Fruit fly (Drosophila melanogaster) whole organism, embryonic: ENCODE results near the gene Vago.

Source experiments
- Abd-B ChIP-seq: fragments of 200-800 bp; sonication (Bioruptor generic); optimal IDR thresholded peaks from 2 replicates; lab custom pipeline; 2018; ENCODE audit warnings: missing biosample characterization, mild to moderate bottlenecking, missing genetic modification characterization, moderate library complexity
- Aef1 ChIP-seq: fragments of 200-800 bp; sonication (Bioruptor generic); IDR thresholded peaks from 3 replicates; pipeline ENCODE4 v1.3.6; 2022; ENCODE audit warnings: missing biosample characterization, missing genetic modification characterization
- CG10654 ChIP-seq: fragments of 200-800 bp; sonication (Bioruptor generic); optimal IDR thresholded peaks from 2 replicates; lab custom pipeline; 2016; ENCODE audit warnings: missing biosample characterization, missing genetic modification characterization
- CG11456 ChIP-seq: fragments of 200-800 bp; sonication (Bioruptor generic); IDR thresholded peaks from 3 replicates; pipeline ENCODE4 v1.3.6; 2022; ENCODE audit warnings: missing biosample characterization, missing genetic modification characterization
- CG11723 ChIP-seq: fragments of 200-800 bp; sonication (Bioruptor generic); optimal IDR thresholded peaks from 2 replicates; lab custom pipeline; 2017; ENCODE audit warnings: missing biosample characterization, mild to moderate bottlenecking, missing genetic modification characterization
- CG12391 ChIP-seq: fragments of 200-800 bp; sonication (Bioruptor generic); optimal IDR thresholded peaks from 3 replicates; lab custom pipeline; 2018; ENCODE audit warnings: missing biosample characterization, mild to moderate bottlenecking, missing genetic modification characterization, moderate library complexity
- CG14014 ChIP-seq: fragments of 200-800 bp; sonication (Bioruptor generic); IDR thresholded peaks from 2 replicates; pipeline ENCODE4 v1.3.6; 2022; ENCODE audit warnings: missing biosample characterization, missing genetic modification characterization
- CG16779 ChIP-seq: fragments of 200-800 bp; sonication (Bioruptor generic); IDR thresholded peaks from 2 replicates; pipeline ENCODE4 v1.3.6; 2022; ENCODE audit warnings: missing biosample characterization, missing genetic modification characterization
- CG16813 ChIP-seq: fragments of 200-800 bp; sonication (Bioruptor generic); IDR thresholded peaks from 3 replicates; pipeline ENCODE4 v1.3.6; 2022; ENCODE audit warnings: missing biosample characterization, missing genetic modification characterization; ENCODE audit not compliant: partially characterized antibody
- CG17186 ChIP-seq: fragments of 200-800 bp; sonication (Bioruptor generic); optimal IDR thresholded peaks from 3 replicates; lab custom pipeline; 2017; ENCODE audit warnings: missing biosample characterization, missing genetic modification reagents, missing genetic modification characterization
- CG17328 ChIP-seq: fragments of 200-800 bp; sonication (Bioruptor generic); IDR thresholded peaks from 2 replicates; pipeline ENCODE4 v1.3.6; 2022; ENCODE audit warnings: missing biosample characterization, missing genetic modification characterization
- CG17612 ChIP-seq: fragments of 200-800 bp; sonication (Bioruptor generic); IDR thresholded peaks from 2 replicates; pipeline ENCODE4 v1.3.6; 2022; ENCODE audit warnings: missing biosample characterization, missing genetic modification characterization
- CG17802 ChIP-seq: fragments of 200-800 bp; sonication (Bioruptor generic); optimal IDR thresholded peaks from 2 replicates; lab custom pipeline; 2018; ENCODE audit warnings: missing biosample characterization, mild to moderate bottlenecking, missing genetic modification characterization, moderate library complexity
- CG18599 ChIP-seq: fragments of 200-800 bp; sonication (Bioruptor generic); optimal IDR thresholded peaks from 3 replicates; lab custom pipeline; 2017; ENCODE audit warnings: missing biosample characterization, missing genetic modification characterization, mild to moderate bottlenecking, moderate library complexity, missing genetic modification reagents
- CG2199 ChIP-seq: fragments of 200-800 bp; sonication (Bioruptor generic); IDR thresholded peaks from 3 replicates; pipeline ENCODE4 v1.3.6; 2022; ENCODE audit warnings: missing biosample characterization, missing genetic modification characterization
- CG30403 ChIP-seq: fragments of 200-800 bp; sonication (Bioruptor generic); optimal IDR thresholded peaks from 3 replicates; lab custom pipeline; 2016; ENCODE audit warnings: missing biosample characterization, missing genetic modification characterization
- CG31388 ChIP-seq: fragments of 200-800 bp; sonication (Bioruptor generic); optimal IDR thresholded peaks from 2 replicates; lab custom pipeline; 2016; ENCODE audit warnings: missing biosample characterization, missing genetic modification characterization
- CG42726 ChIP-seq: fragments of 200-800 bp; sonication (Bioruptor generic); IDR thresholded peaks from 2 replicates; pipeline ENCODE4 v1.3.6; 2022; ENCODE audit warnings: missing biosample characterization, missing genetic modification characterization; ENCODE audit not compliant: partially characterized antibody
- CG5245 ChIP-seq: fragments of 200-800 bp; sonication (Bioruptor generic); optimal IDR thresholded peaks from 3 replicates; lab custom pipeline; 2016; ENCODE audit warnings: missing biosample characterization, missing genetic modification characterization
- CG6654 ChIP-seq: fragments of 200-800 bp; sonication (Bioruptor generic); optimal IDR thresholded peaks from 2 replicates; lab custom pipeline; 2017; ENCODE audit warnings: missing biosample characterization, mild to moderate bottlenecking, missing genetic modification characterization
- CG7271 ChIP-seq: fragments of 200-800 bp; sonication (Bioruptor generic); optimal IDR thresholded peaks from 2 replicates; lab custom pipeline; 2018; ENCODE audit warnings: missing biosample characterization, mild to moderate bottlenecking, missing genetic modification characterization, moderate library complexity
- CG8281 ChIP-seq: fragments of 200-800 bp; sonication (Bioruptor generic); optimal IDR thresholded peaks from 2 replicates; lab custom pipeline; 2018; ENCODE audit warnings: missing biosample characterization, mild to moderate bottlenecking, missing genetic modification characterization, moderate library complexity
- CG9609 ChIP-seq: fragments of 200-800 bp; sonication (Bioruptor generic); optimal IDR thresholded peaks from 3 replicates; lab custom pipeline; 2016; ENCODE audit warnings: missing biosample characterization, missing genetic modification characterization
- D19A ChIP-seq: fragments of 200-800 bp; optimal IDR thresholded peaks from 3 replicates; lab custom pipeline; 2019; ENCODE audit warnings: missing biosample characterization, mild to moderate bottlenecking, missing genetic modification characterization, moderate library complexity
- Dek ChIP-seq: fragments of 200-800 bp; sonication (Bioruptor generic); optimal IDR thresholded peaks from 3 replicates; lab custom pipeline; 2019; ENCODE audit warnings: missing biosample characterization, mild to moderate bottlenecking, missing genetic modification characterization, moderate library complexity
- Gug ChIP-seq: fragments of 200-800 bp; sonication (Bioruptor generic); IDR thresholded peaks from 4 replicates; pipeline ENCODE4 v1.3.6; 2022; ENCODE audit warnings: missing biosample characterization, missing genetic modification characterization
- HHEX ChIP-seq: fragments of 200-800 bp; sonication (Bioruptor generic); optimal IDR thresholded peaks from 3 replicates; lab custom pipeline; 2017; ENCODE audit warnings: missing biosample characterization, mild to moderate bottlenecking, missing genetic modification characterization, missing genetic modification reagents
- HmgD ChIP-seq: fragments of 200-800 bp; sonication (Bioruptor generic); optimal IDR thresholded peaks from 3 replicates; lab custom pipeline; 2016; ENCODE audit warnings: missing biosample characterization, missing genetic modification characterization
- Hmx ChIP-seq: fragments of 200-800 bp; sonication (Bioruptor generic); optimal IDR thresholded peaks from 2 replicates; lab custom pipeline; 2016; ENCODE audit warnings: missing biosample characterization, missing genetic modification characterization
- Lim3 ChIP-seq: fragments of 200-800 bp; sonication (Bioruptor generic); IDR thresholded peaks from 2 replicates; pipeline ENCODE4 v1.3.6; 2022; ENCODE audit warnings: missing biosample characterization, missing genetic modification characterization
- NFAT ChIP-seq: fragments of 200-800 bp; sonication (Bioruptor generic); IDR thresholded peaks from 2 replicates; pipeline ENCODE4 v1.3.6; 2022; ENCODE audit warnings: missing biosample characterization, missing genetic modification characterization
- NfI ChIP-seq: fragments of 200-800 bp; sonication (Bioruptor generic); optimal IDR thresholded peaks from 3 replicates; lab custom pipeline; 2018; ENCODE audit warnings: missing biosample characterization, mild to moderate bottlenecking, missing genetic modification characterization, moderate library complexity
- Sin3A ChIP-seq: fragments of >200 bp; optimal IDR thresholded peaks from 2 replicates; lab custom pipeline; 2018
- bbx ChIP-seq: fragments of 200-800 bp; sonication (Bioruptor generic); IDR thresholded peaks from 2 replicates; pipeline ENCODE4 v1.3.6; 2022; ENCODE audit warnings: missing biosample characterization, missing genetic modification characterization; ENCODE audit not compliant: partially characterized antibody
- bigmax ChIP-seq: fragments of 200-800 bp; sonication (Bioruptor generic); optimal IDR thresholded peaks from 2 replicates; lab custom pipeline; 2018; ENCODE audit warnings: missing biosample characterization, mild to moderate bottlenecking, missing genetic modification characterization
- cad ChIP-seq: fragments of >200 bp; optimal IDR thresholded peaks from 2 replicates; lab custom pipeline; 2017; ENCODE audit warnings: missing biosample characterization, missing genetic modification characterization
- chif ChIP-seq, 2 experiments: fragments of 200-800 bp; sonication (Bioruptor generic); optimal IDR thresholded peaks; 3 replicates each; lab custom pipeline; 2016; ENCODE audit warnings: missing biosample characterization in 2 of 2, missing genetic modification characterization in 2 of 2
- crol ChIP-seq: fragments of 200-800 bp; sonication (Bioruptor generic); IDR thresholded peaks from 2 replicates; pipeline ENCODE4 v1.3.6; 2022; ENCODE audit warnings: missing biosample characterization, missing genetic modification characterization
- dati ChIP-seq: fragments of 200-800 bp; sonication (Bioruptor generic); IDR thresholded peaks from 2 replicates; pipeline ENCODE4 v1.3.6; 2022; ENCODE audit warnings: missing biosample characterization, missing genetic modification characterization
- en ChIP-seq: fragments of 200-800 bp; sonication (Bioruptor generic); optimal IDR thresholded peaks from 2 replicates; lab custom pipeline; 2016; ENCODE audit warnings: missing biosample characterization, missing genetic modification characterization
- grau ChIP-seq: fragments of 200-800 bp; optimal IDR thresholded peaks from 3 replicates; lab custom pipeline; 2019; ENCODE audit warnings: missing biosample characterization, mild to moderate bottlenecking, missing genetic modification characterization, moderate library complexity
- gt ChIP-seq: fragments of 200-800 bp; sonication (Bioruptor generic); IDR thresholded peaks from 2 replicates; pipeline ENCODE4 v1.3.6; 2022; ENCODE audit warnings: missing biosample characterization, missing genetic modification characterization
- luna ChIP-seq: fragments of 200-800 bp; sonication (Bioruptor generic); optimal IDR thresholded peaks from 2 replicates; lab custom pipeline; 2016; ENCODE audit warnings: missing biosample characterization, missing genetic modification characterization
- nmo ChIP-seq: fragments of 200-800 bp; sonication (Bioruptor generic); optimal IDR thresholded peaks from 2 replicates; lab custom pipeline; 2018; ENCODE audit warnings: missing biosample characterization, mild to moderate bottlenecking, missing genetic modification characterization, moderate library complexity
- row ChIP-seq: fragments of 200-800 bp; sonication (Bioruptor generic); IDR thresholded peaks from 3 replicates; pipeline ENCODE4 v1.3.6; 2022; ENCODE audit warnings: missing biosample characterization, missing genetic modification characterization
- slp2 ChIP-seq: fragments of 200-800 bp; sonication (Bioruptor generic); optimal IDR thresholded peaks from 2 replicates; lab custom pipeline; 2016; ENCODE audit warnings: missing biosample characterization, missing genetic modification characterization
- sna ChIP-seq: fragments of 200-800 bp; sonication (Bioruptor generic); IDR thresholded peaks from 2 replicates; pipeline ENCODE4 v1.3.6; 2022; ENCODE audit warnings: missing biosample characterization, missing genetic modification characterization; ENCODE audit not compliant: partially characterized antibody
- so ChIP-seq: fragments of 200-800 bp; sonication (Bioruptor generic); IDR thresholded peaks from 3 replicates; pipeline ENCODE4 v1.3.6; 2022; ENCODE audit warnings: missing biosample characterization, missing genetic modification characterization
- tin ChIP-seq: fragments of 200-800 bp; sonication (Bioruptor generic); optimal IDR thresholded peaks from 3 replicates; lab custom pipeline; 2016; ENCODE audit warnings: missing biosample characterization, missing genetic modification characterization
- wek ChIP-seq: fragments of 200-800 bp; sonication (Bioruptor generic); optimal IDR thresholded peaks from 3 replicates; lab custom pipeline; 2018; ENCODE audit warnings: missing biosample characterization, mild to moderate bottlenecking, missing genetic modification characterization, moderate library complexity
- zf30C ChIP-seq: fragments of 200-800 bp; sonication (Bioruptor generic); optimal IDR thresholded peaks from 3 replicates; lab custom pipeline; 2018; ENCODE audit warnings: missing biosample characterization, mild to moderate bottlenecking, missing genetic modification characterization

The Vago gene

DNA sequence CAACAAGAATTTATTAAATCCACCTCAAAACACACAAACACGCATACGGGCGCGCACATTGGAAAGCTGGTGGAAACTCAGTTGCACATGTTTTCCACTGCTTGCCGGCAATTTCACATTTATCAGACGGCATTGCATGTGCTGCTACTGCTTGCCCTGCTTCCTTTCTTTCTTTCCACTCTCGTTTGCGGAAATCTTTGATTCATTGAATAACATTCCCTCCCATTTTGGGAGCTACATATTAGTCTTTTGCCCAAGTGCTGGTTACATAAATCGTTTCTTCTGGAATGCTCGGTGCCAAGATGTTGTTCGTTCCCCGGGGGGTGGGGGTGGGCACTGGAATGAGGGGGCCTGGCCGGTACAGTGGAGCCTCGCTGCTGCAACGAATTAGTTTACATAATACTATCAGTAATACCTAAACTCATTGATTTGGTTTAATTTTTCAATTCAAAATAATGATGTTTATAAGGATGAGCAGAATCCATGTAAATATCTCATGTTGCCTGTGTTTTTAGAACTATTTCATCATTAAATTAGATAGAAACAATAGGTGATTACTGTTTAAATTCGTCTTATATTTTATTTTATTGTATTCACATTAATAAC, 19.9 kb downstream of the Vago start (continued):
- TF ChIP-seq sna (GFP tag; lab: Robert Waterston, UW): no peak
- no peak for TF ChIP-seq CG16779 (GFP tag; lab: Robert Waterston, UW)
- 0 out of 3 replicates have a peak, but pooled peaks have one; percentile 23 for TF ChIP-seq CG11456 (GFP tag; lab: Robert Waterston, UW)
- no peak for TF ChIP-seq so (GFP tag; lab: Robert Waterston, UW)
- peak; percentile 52 for TF ChIP-seq row
- no peak for TF ChIP-seq wek (GFP tag; lab: Kevin White, UChicago)
- TF ChIP-seq CG14014 (GFP tag; lab: Robert Waterston, UW): peak; percentile 19; the same call in 1 of the 2 replicates
- TF ChIP-seq HmgD (GFP tag; lab: Kevin White, UChicago): no peak
- no peak for TF ChIP-seq CG17186 (GFP tag; lab: Kevin White, UChicago)
- TF ChIP-seq nmo (GFP tag; lab: Kevin White, UChicago): no peak
- TF ChIP-seq luna (GFP tag; lab: Kevin White, UChicago): no peak
- TF ChIP-seq Gug (GFP tag; lab: Robert Waterston, UW): peak; percentile 12; the same call in 1 of the 4 replicates
- TF ChIP-seq chif (GFP tag; optimal IDR thresholded peaks at IDR 0.05; lab: Kevin White, UChicago): no peak
- no peak for TF ChIP-seq dati
- no peak for TF ChIP-seq bbx (GFP tag; lab: Robert Waterston, UW)
- peak; percentile 48 for TF ChIP-seq CG30403 (GFP tag; lab: Kevin White, UChicago)
- peak; percentile 23 for TF ChIP-seq CG12391 (tag; lab: Kevin White, UChicago)
- 0 out of 2 replicates have a peak, but pooled peaks have one; percentile 16 for TF ChIP-seq crol (GFP tag; lab: Robert Waterston, UW)
- no peak for TF ChIP-seq NfI
- TF ChIP-seq CG8281 (tag; lab: Kevin White, UChicago): no peak
- TF ChIP-seq tin (GFP tag; lab: Kevin White, UChicago): peak; percentile 12
- TF ChIP-seq en: no peak
- TF ChIP-seq CG5245 (GFP tag; lab: Kevin White, UChicago): no peak
- no peak for TF ChIP-seq slp2 (GFP tag; lab: Kevin White, UChicago)
- TF ChIP-seq NFAT: peak; percentile 29; the same call in 1 of the 2 replicates
- peak; percentile 92 for TF ChIP-seq grau (tag; lab: Kevin White, UChicago)
- no peak for TF ChIP-seq CG17802
- no peak for TF ChIP-seq CG6654 (GFP tag; lab: Kevin White, UChicago)
- TF ChIP-seq Lim3 (GFP tag; lab: Robert Waterston, UW): no peak
- TF ChIP-seq Dek: no peak
- 0 out of 2 replicates have a peak, but pooled peaks have one; percentile 36 for TF ChIP-seq CG42726 (GFP tag; lab: Robert Waterston, UW)
- no peak for TF ChIP-seq cad (GFP tag; lab: Kevin White, UChicago)
- no peak for TF ChIP-seq Sin3A
- TF ChIP-seq CG17328 (GFP tag; lab: Robert Waterston, UW): 0 out of 2 replicates have a peak, but pooled peaks have one; percentile 12
- TF ChIP-seq CG7271 (tag; lab: Kevin White, UChicago): no peak
- TF ChIP-seq CG16813: no peak
- no peak for TF ChIP-seq Aef1 (GFP tag; lab: Robert Waterston, UW)
- no peak for TF ChIP-seq CG17612 (GFP tag; lab: Robert Waterston, UW)
- 0 out of 3 replicates have a peak, but pooled peaks have one; percentile 16 for TF ChIP-seq CG2199 (GFP tag; lab: Robert Waterston, UW)
- TF ChIP-seq CG31388 (GFP tag; lab: Kevin White, UChicago): no peak
- peak; percentile 22 for TF ChIP-seq CG18599 (GFP tag; lab: Kevin White, UChicago)
- TF ChIP-seq D19A (tag; lab: Kevin White, UChicago): no peak
- TF ChIP-seq HHEX (GFP tag; lab: Kevin White, UChicago): no peak
- TF ChIP-seq CG10654: no peak
- no peak for TF ChIP-seq Hmx (GFP tag; lab: Kevin White, UChicago)
- no peak for TF ChIP-seq CG11723 (GFP tag; lab: Kevin White, UChicago)
- TF ChIP-seq bigmax: no peak
- no peak for TF ChIP-seq CG9609
- no peak for TF ChIP-seq Abd-B
- no peak for TF ChIP-seq zf30C
- TF ChIP-seq gt (GFP tag; lab: Robert Waterston, UW): no peak
